Fruit fly (Drosophila melanogaster) whole organism, embryonic: ENCODE results near the gene CG1575.

Experiments
- ATbp ChIP-seq: fragments of 200-800 bp; sonication (Bioruptor generic); optimal IDR thresholded peaks from 2 replicates; lab custom pipeline; 2017; ENCODE audit warnings: missing biosample characterization, mild to moderate bottlenecking, missing genetic modification characterization, missing genetic modification reagents
- Bteb2 ChIP-seq: fragments of 200-800 bp; sonication (Bioruptor generic); optimal IDR thresholded peaks from 2 replicates; lab custom pipeline; 2016; ENCODE audit warnings: missing biosample characterization, missing genetic modification characterization
- CG10654 ChIP-seq: fragments of 200-800 bp; sonication (Bioruptor generic); optimal IDR thresholded peaks from 2 replicates; lab custom pipeline; 2016; ENCODE audit warnings: missing biosample characterization, missing genetic modification characterization
- CG11456 ChIP-seq: fragments of 200-800 bp; sonication (Bioruptor generic); IDR thresholded peaks from 3 replicates; pipeline ENCODE4 v1.3.6; 2022; ENCODE audit warnings: missing biosample characterization, missing genetic modification characterization
- CG13424 ChIP-seq: fragments of 200-800 bp; sonication (Bioruptor generic); optimal IDR thresholded peaks from 2 replicates; lab custom pipeline; 2019; ENCODE audit warnings: missing biosample characterization, mild to moderate bottlenecking, missing genetic modification characterization, moderate library complexity
- CG14965 ChIP-seq: fragments of 200-800 bp; sonication (Bioruptor generic); optimal IDR thresholded peaks from 2 replicates; lab custom pipeline; 2016; ENCODE audit warnings: missing biosample characterization, missing genetic modification characterization, borderline replicate concordance
- CG17361 ChIP-seq: fragments of 200-800 bp; sonication (Bioruptor generic); IDR thresholded peaks from 3 replicates; pipeline ENCODE4 v1.3.6; 2022; ENCODE audit warnings: missing biosample characterization, missing genetic modification characterization
- CG17802 ChIP-seq: fragments of 200-800 bp; sonication (Bioruptor generic); optimal IDR thresholded peaks from 2 replicates; lab custom pipeline; 2018; ENCODE audit warnings: missing biosample characterization, mild to moderate bottlenecking, missing genetic modification characterization, moderate library complexity
- CG18011 ChIP-seq: fragments of 200-800 bp; sonication (Bioruptor generic); optimal IDR thresholded peaks from 2 replicates; lab custom pipeline; 2017; ENCODE audit warnings: missing biosample characterization, missing genetic modification characterization, mild to moderate bottlenecking, moderate library complexity, missing genotype
- CG2199 ChIP-seq: fragments of 200-800 bp; sonication (Bioruptor generic); IDR thresholded peaks from 3 replicates; pipeline ENCODE4 v1.3.6; 2022; ENCODE audit warnings: missing biosample characterization, missing genetic modification characterization
- CG2712 ChIP-seq: fragments of 200-800 bp; optimal IDR thresholded peaks from 3 replicates; lab custom pipeline; 2019; ENCODE audit warnings: missing biosample characterization, mild to moderate bottlenecking, missing genetic modification characterization, moderate library complexity
- CG3065 ChIP-seq: fragments of 200-800 bp; sonication (Bioruptor generic); optimal IDR thresholded peaks from 2 replicates; lab custom pipeline; 2016; ENCODE audit warnings: missing biosample characterization, missing genetic modification characterization
- CG4360 ChIP-seq: fragments of 200-800 bp; sonication (Bioruptor generic); IDR thresholded peaks from 2 replicates; pipeline ENCODE4 v1.3.6; 2022; ENCODE audit warnings: missing biosample characterization, missing genetic modification characterization
- CG5953 ChIP-seq: fragments of 200-800 bp; sonication (Bioruptor generic); IDR thresholded peaks from 2 replicates; pipeline ENCODE4 v1.3.6; 2022; ENCODE audit warnings: missing biosample characterization, missing genetic modification characterization
- CG6689 ChIP-seq: fragments of 200-800 bp; sonication (Bioruptor generic); IDR thresholded peaks from 2 replicates; pipeline ENCODE4 v1.3.6; 2022; ENCODE audit warnings: missing biosample characterization, missing genetic modification characterization
- CG7839 ChIP-seq: fragments of 200-800 bp; sonication (Bioruptor generic); optimal IDR thresholded peaks from 3 replicates; lab custom pipeline; 2018; ENCODE audit warnings: missing biosample characterization, mild to moderate bottlenecking, missing genetic modification characterization, moderate library complexity
- CG7928 ChIP-seq: fragments of 200-800 bp; sonication (Bioruptor generic); optimal IDR thresholded peaks from 2 replicates; lab custom pipeline; 2017; ENCODE audit warnings: missing biosample characterization, mild to moderate bottlenecking, missing genetic modification characterization
- CG9727 ChIP-seq: fragments of 200-800 bp; sonication (Bioruptor generic); optimal IDR thresholded peaks from 3 replicates; lab custom pipeline; 2017; ENCODE audit warnings: missing biosample characterization, mild to moderate bottlenecking, missing genetic modification characterization
- CG9797 ChIP-seq: fragments of 200-800 bp; sonication (Bioruptor generic); optimal IDR thresholded peaks from 3 replicates; lab custom pipeline; 2018; ENCODE audit warnings: missing biosample characterization, mild to moderate bottlenecking, missing genetic modification characterization
- Camta ChIP-seq: fragments of 200-800 bp; sonication (Bioruptor generic); optimal IDR thresholded peaks from 2 replicates; lab custom pipeline; 2016; ENCODE audit warnings: missing biosample characterization, missing genetic modification characterization
- CoRest ChIP-seq: fragments of 200-800 bp; sonication (Bioruptor generic); optimal IDR thresholded peaks from 3 replicates; lab custom pipeline; 2018; ENCODE audit warnings: missing biosample characterization, mild to moderate bottlenecking, missing genetic modification characterization, moderate library complexity
- D19B ChIP-seq: fragments of 200-800 bp; sonication (Bioruptor generic); optimal IDR thresholded peaks from 2 replicates; lab custom pipeline; 2017; ENCODE audit warnings: missing biosample characterization, mild to moderate bottlenecking, missing genetic modification characterization
- Dad ChIP-seq: fragments of 200-800 bp; sonication (Bioruptor generic); optimal IDR thresholded peaks from 3 replicates; lab custom pipeline; 2016; ENCODE audit warnings: missing biosample characterization, missing genetic modification characterization
- Dbx ChIP-seq: fragments of 200-800 bp; sonication (Bioruptor generic); IDR thresholded peaks from 3 replicates; pipeline ENCODE4 v1.3.6; 2022; ENCODE audit warnings: missing biosample characterization, missing genetic modification characterization
- Dek ChIP-seq: fragments of 200-800 bp; sonication (Bioruptor generic); optimal IDR thresholded peaks from 3 replicates; lab custom pipeline; 2019; ENCODE audit warnings: missing biosample characterization, mild to moderate bottlenecking, missing genetic modification characterization, moderate library complexity
- H2.0 ChIP-seq: fragments of 200-800 bp; sonication (Bioruptor generic); IDR thresholded peaks from 2 replicates; pipeline ENCODE4 v1.3.6; 2022; ENCODE audit warnings: missing biosample characterization, missing genetic modification characterization
- Hr3 ChIP-seq: fragments of 200-800 bp; sonication (Bioruptor generic); optimal IDR thresholded peaks from 3 replicates; lab custom pipeline; 2016; ENCODE audit warnings: missing biosample characterization, missing genetic modification characterization
- Hr78 ChIP-seq, 2 experiments: fragments of 200-800 bp in 1 of 2; fragments of >200 bp in 1 of 2; sonication (Bioruptor generic) in 1 of 2; optimal IDR thresholded peaks; 2 replicates each; lab custom pipeline; 2017 to 2019; ENCODE audit warnings: missing biosample characterization in 2 of 2, missing genetic modification characterization in 2 of 2, mild to moderate bottlenecking in 1 of 2, moderate library complexity in 1 of 2
- Med ChIP-seq: fragments of 200-800 bp; sonication (Bioruptor generic); peaks from one replicate; lab custom pipeline; 2016; ENCODE audit warnings: missing biosample characterization, missing genetic modification characterization, mild to moderate bottlenecking, inconsistent platforms, moderate library complexity
- Opbp ChIP-seq: fragments of 200-800 bp; sonication (Bioruptor generic); IDR thresholded peaks from 3 replicates; pipeline ENCODE4 v1.3.6; 2022; ENCODE audit warnings: missing biosample characterization, missing genetic modification characterization; ENCODE audit not compliant: partially characterized antibody
- Taf1 ChIP-seq: fragments of 200-800 bp; sonication (Bioruptor generic); IDR thresholded peaks from 2 replicates; pipeline ENCODE4 v1.3.6; 2022; ENCODE audit warnings: missing biosample characterization, missing genetic modification characterization
- ato ChIP-seq: fragments of 200-800 bp; sonication (Bioruptor generic); IDR thresholded peaks from 2 replicates; pipeline ENCODE4 v1.3.6; 2022; ENCODE audit warnings: missing biosample characterization, missing genetic modification characterization; ENCODE audit not compliant: partially characterized antibody
- da ChIP-seq: fragments of 200-800 bp; sonication (Bioruptor generic); optimal IDR thresholded peaks from 2 replicates; lab custom pipeline; 2016; ENCODE audit warnings: missing biosample characterization, missing genetic modification characterization
- eve ChIP-seq, 2 experiments: fragments of >200 bp; optimal IDR thresholded peaks; 2 replicates each; lab custom pipeline; 2017; ENCODE audit warnings: missing biosample characterization in 2 of 2, missing genetic modification characterization in 2 of 2
- kni ChIP-seq: fragments of 200-800 bp; sonication (Bioruptor generic); optimal IDR thresholded peaks from 3 replicates; lab custom pipeline; 2017; ENCODE audit warnings: mild to moderate bottlenecking, missing biosample characterization, missing genetic modification reagents, missing genetic modification characterization
- nmo ChIP-seq: fragments of 200-800 bp; sonication (Bioruptor generic); optimal IDR thresholded peaks from 2 replicates; lab custom pipeline; 2018; ENCODE audit warnings: missing biosample characterization, mild to moderate bottlenecking, missing genetic modification characterization, moderate library complexity
- oc ChIP-seq: fragments of 200-800 bp; sonication (Bioruptor generic); optimal IDR thresholded peaks from 2 replicates; lab custom pipeline; 2018; ENCODE audit warnings: missing biosample characterization, mild to moderate bottlenecking, missing genetic modification characterization, moderate library complexity
- onecut ChIP-seq: fragments of 200-800 bp; sonication (Bioruptor generic); IDR thresholded peaks from 2 replicates; pipeline ENCODE4 v1.3.6; 2022; ENCODE audit warnings: missing biosample characterization, missing genetic modification characterization
- pfk ChIP-seq: fragments of 200-800 bp; sonication (Bioruptor generic); optimal IDR thresholded peaks from 2 replicates; lab custom pipeline; 2018; ENCODE audit warnings: missing biosample characterization, mild to moderate bottlenecking, missing genetic modification characterization, moderate library complexity
- salm ChIP-seq: fragments of 200-800 bp; sonication (Bioruptor generic); optimal IDR thresholded peaks from 2 replicates; lab custom pipeline; 2018; ENCODE audit warnings: missing biosample characterization, mild to moderate bottlenecking, missing genetic modification characterization
- sc ChIP-seq, 3 experiments: fragments of >200 bp in 2 of 3; fragments of 200-800 bp in 1 of 3; sonication (Bioruptor generic) in 1 of 3; optimal IDR thresholded peaks; 2 replicates in 2 of 3; 3 replicates in 1 of 3; lab custom pipeline; 2017; ENCODE audit warnings: mild to moderate bottlenecking in 1 of 3, missing biosample characterization in 1 of 3, missing genetic modification characterization in 1 of 3, missing genetic modification reagents in 1 of 3
- slou ChIP-seq: fragments of 200-800 bp; sonication (Bioruptor generic); optimal IDR thresholded peaks from 3 replicates; lab custom pipeline; 2016; ENCODE audit warnings: missing biosample characterization, missing genetic modification characterization
- tna ChIP-seq: fragments of 200-800 bp; sonication (Bioruptor generic); IDR thresholded peaks from 2 replicates; pipeline ENCODE4 v1.3.6; 2022; ENCODE audit warnings: missing biosample characterization, missing genetic modification characterization; ENCODE audit not compliant: partially characterized antibody
- toy ChIP-seq: fragments of 200-800 bp; sonication (Bioruptor generic); IDR thresholded peaks from 2 replicates; pipeline ENCODE4 v1.3.6; 2022; ENCODE audit warnings: missing biosample characterization, missing genetic modification characterization
- zen2 ChIP-seq: fragments of 200-800 bp; sonication (Bioruptor generic); IDR thresholded peaks from 3 replicates; pipeline ENCODE4 v1.3.6; 2022; ENCODE audit warnings: missing biosample characterization, missing genetic modification characterization; ENCODE audit not compliant: partially characterized antibody
- zf30C ChIP-seq: fragments of 200-800 bp; sonication (Bioruptor generic); optimal IDR thresholded peaks from 3 replicates; lab custom pipeline; 2018; ENCODE audit warnings: missing biosample characterization, mild to moderate bottlenecking, missing genetic modification characterization

Gene CG1575

DNA sequence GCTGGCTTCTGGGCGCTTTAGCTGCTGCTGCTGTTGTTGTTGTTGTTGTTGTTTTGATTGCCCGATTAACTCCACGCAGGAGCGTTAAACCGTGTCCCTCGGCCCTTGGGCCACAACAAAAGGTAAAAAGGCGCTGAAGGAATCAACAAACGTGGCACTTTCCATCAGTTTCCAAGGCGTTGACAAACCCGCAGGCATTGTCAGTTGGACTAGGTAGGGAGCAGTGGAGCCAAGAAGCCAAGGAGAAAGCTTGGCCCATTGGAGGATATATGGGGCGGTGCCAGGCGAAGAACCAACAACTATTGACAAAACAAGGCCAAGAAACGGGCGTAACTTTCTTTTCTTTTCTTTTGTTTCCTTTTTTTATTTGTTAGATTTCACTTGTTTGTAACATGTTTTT lies 29.7 kb upstream of the CG1575 start, which contains the start of gene CG2256:
Gene CG2256, minus strand, starts transcription at position 101 of the 400 bp plus-strand sequence.
- no peak for TF ChIP-seq CG9797 (GFP tag; lab: Kevin White, UChicago)
- TF ChIP-seq CG4360 (GFP tag; lab: Robert Waterston, UW) = peak; percentile 39; the same call in 1 of the 2 replicates

- TF ChIP-seq nmo (GFP tag; lab: Kevin White, UChicago) (peak; percentile 94), CG3065 (GFP tag; lab: Kevin White, UChicago) (peak; percentile 87), zen2 (no peak), Dek (tag; lab: Kevin White, UChicago) (peak; percentile 94), CG17361 (GFP tag; lab: Robert Waterston, UW) (peak; percentile 95), oc (tag; lab: Kevin White, UChicago) (peak; percentile 97), ATbp (GFP tag; lab: Kevin White, UChicago) (peak; percentile 97), CG7839 (tag; lab: Kevin White, UChicago) (peak; percentile 97), eve (GFP tag; optimal IDR thresholded peaks at IDR 0.05; lab: Kevin White, UChicago) (peak in 1 of 2 experiments; percentile 97), CG13424 (peak; percentile 95), Camta (GFP tag; lab: Kevin White, UChicago) (peak; percentile 90), CG6689 (GFP tag; lab: Robert Waterston, UW) (peak; percentile 98), CG5953 (GFP tag; lab: Robert Waterston, UW) (peak; percentile 99), Dbx (GFP tag; lab: Robert Waterston, UW) (peak; percentile 98), sc (optimal IDR thresholded peaks at IDR 0.05; lab: Kevin White, UChicago) (no peak), sc (GFP tag; optimal IDR thresholded peaks at IDR 0.05; lab: Kevin White, UChicago) (peak; percentile 93), D19B (peak; percentile 90), pfk (GFP tag; lab: Kevin White, UChicago) (no peak), CG10654 (GFP tag; lab: Kevin White, UChicago) (peak; percentile 91), toy (peak; percentile 96), CG2199 (GFP tag; lab: Robert Waterston, UW) (peak; percentile 98), Opbp (GFP tag; lab: Robert Waterston, UW) (0 out of 3 replicates have a peak, but pooled peaks have one; percentile 49), da (GFP tag; lab: Kevin White, UChicago) (peak; percentile 58), slou (peak; percentile 94), CG17802 (tag; lab: Kevin White, UChicago) (peak; percentile 83), CG2712 (tag; lab: Kevin White, UChicago) (peak; percentile 97), CG14965 (GFP tag; lab: Kevin White, UChicago) (no peak), Hr78 (GFP tag; optimal IDR thresholded peaks at IDR 0.05; lab: Kevin White, UChicago) (peak in 1 of 2 experiments; percentile 75), CG9727 (GFP tag; lab: Kevin White, UChicago) (peak; percentile 96), Bteb2 (GFP tag; lab: Kevin White, UChicago) (peak; percentile 92), Hr3 (GFP tag; lab: Kevin White, UChicago) (peak; percentile 93), CG11456 (GFP tag; lab: Robert Waterston, UW) (peak; percentile 98), Taf1 (GFP tag; lab: Robert Waterston, UW) (peak; percentile 98), salm (peak; percentile 94), zf30C (no peak), Dad (GFP tag; lab: Kevin White, UChicago) (peak; percentile 91), tna (0 out of 2 replicates have a peak, but pooled peaks have one; percentile 8), CoRest (tag; lab: Kevin White, UChicago) (peak; percentile 95), kni (GFP tag; lab: Kevin White, UChicago) (peak; percentile 9), CG7928 (GFP tag; lab: Kevin White, UChicago) (peak; percentile 80), H2.0 (GFP tag; lab: Robert Waterston, UW) (peak; percentile 99), ato (no peak; the same call in 1 of the 2 replicates), CG18011 (GFP tag; lab: Kevin White, UChicago) (peak; percentile 87), onecut (peak; percentile 95), Med (GFP tag; lab: Kevin White, UChicago) (peak; percentile 98)
Measured at dm6 chrX:8091017-8091620, 25.7 kb upstream of the CG1575 start.
